Fruit fly (Drosophila melanogaster) whole organism, larva: Measurements from ENCODE around the gene CG31517.

Experiments used
- noc ChIP-seq: fragments of 200-800 bp; sonication (Bioruptor generic); optimal IDR thresholded peaks from 3 replicates; lab custom pipeline; 2019; ENCODE audit warnings: missing biosample characterization, mild to moderate bottlenecking, missing genetic modification characterization, moderate library complexity

CG31517 gene

dm6 chr3R:13948237-13948636 lies at the start of gene CG31517:
Gene CG31517 (plus strand): TSS chr3R:13948420.
- TF ChIP-seq noc (tag; lab: Kevin White, UChicago) = no peak

dm6 chr3R:13899727-13900209 lies 48.5 kb upstream of the CG31517 start:
- TF ChIP-seq noc (tag; lab: Kevin White, UChicago) = no peak

- no peak for TF ChIP-seq noc (tag; lab: Kevin White, UChicago)
Measured at dm6 chr3R:13901543-13901945, 46.7 kb upstream of the CG31517 start, which contains the start of gene ems. Gene ems (plus strand): TSS chr3R:13901853.

- no peak for TF ChIP-seq noc (tag; lab: Kevin White, UChicago)
Measured at dm6 chr3R:13906759-13907158, 41.5 kb upstream of the CG31517 start.

dm6 chr3R:13907355-13908105 lies 40.7 kb upstream of the CG31517 start:
- TF ChIP-seq noc (tag; lab: Kevin White, UChicago) = no peak

- TF ChIP-seq noc (tag; lab: Kevin White, UChicago) = no peak
Measured at dm6 chr3R:13909065-13909464, 39.2 kb upstream of the CG31517 start.

dm6 chr3R:13909899-13910298 lies 38.3 kb upstream of the CG31517 start:
- TF ChIP-seq noc (tag; lab: Kevin White, UChicago) = no peak

dm6 chr3R:13911314-13911713 lies 36.9 kb upstream of the CG31517 start:
- TF ChIP-seq noc (tag; lab: Kevin White, UChicago) = no peak

dm6 chr3R:13912008-13912803 lies 36.0 kb upstream of the CG31517 start:
- no peak for TF ChIP-seq noc (tag; lab: Kevin White, UChicago)

dm6 chr3R:13913586-13913985 lies 34.6 kb upstream of the CG31517 start:
- no peak for TF ChIP-seq noc (tag; lab: Kevin White, UChicago)

- TF ChIP-seq noc (tag; lab: Kevin White, UChicago) = peak; percentile 59
Measured at dm6 chr3R:13914760-13915417, 33.3 kb upstream of the CG31517 start.

- TF ChIP-seq noc (tag; lab: Kevin White, UChicago) = no peak
Measured at dm6 chr3R:13915646-13916045, 32.6 kb upstream of the CG31517 start.

- TF ChIP-seq noc (tag; lab: Kevin White, UChicago) = no peak
Measured at dm6 chr3R:13916546-13916945, 31.7 kb upstream of the CG31517 start.

- TF ChIP-seq noc (tag; lab: Kevin White, UChicago) = no peak
Measured at dm6 chr3R:13918045-13918444, 30.2 kb upstream of the CG31517 start.

- no peak for TF ChIP-seq noc (tag; lab: Kevin White, UChicago)
Measured at dm6 chr3R:13921806-13922515, 26.3 kb upstream of the CG31517 start.
